Fruit fly (Drosophila melanogaster) whole organism, embryonic: ENCODE data around the gene CG4278.

ENCODE experiments used
- CG11398 ChIP-seq: fragments of 200-800 bp; sonication (Bioruptor generic); optimal IDR thresholded peaks from 2 replicates; lab custom pipeline; 2016; ENCODE audit warnings: missing biosample characterization, missing genetic modification characterization
- CG17186 ChIP-seq: fragments of 200-800 bp; sonication (Bioruptor generic); optimal IDR thresholded peaks from 3 replicates; lab custom pipeline; 2017; ENCODE audit warnings: missing biosample characterization, missing genetic modification reagents, missing genetic modification characterization
- CG17912 ChIP-seq: fragments of 200-800 bp; sonication (Bioruptor generic); optimal IDR thresholded peaks from 2 replicates; lab custom pipeline; 2018; ENCODE audit warnings: missing biosample characterization, mild to moderate bottlenecking, missing genetic modification characterization
- CG3065 ChIP-seq: fragments of 200-800 bp; sonication (Bioruptor generic); optimal IDR thresholded peaks from 2 replicates; lab custom pipeline; 2016; ENCODE audit warnings: missing biosample characterization, missing genetic modification characterization
- CG3407 ChIP-seq: fragments of 200-800 bp; sonication (Bioruptor generic); optimal IDR thresholded peaks from 2 replicates; lab custom pipeline; 2018; ENCODE audit warnings: missing biosample characterization, mild to moderate bottlenecking, missing genetic modification characterization
- CG34376 ChIP-seq: fragments of 200-800 bp; sonication (Bioruptor generic); optimal IDR thresholded peaks from 2 replicates; lab custom pipeline; 2018; ENCODE audit warnings: missing biosample characterization, mild to moderate bottlenecking, missing genetic modification characterization
- ato ChIP-seq: fragments of 200-800 bp; sonication (Bioruptor generic); IDR thresholded peaks from 2 replicates; pipeline ENCODE4 v1.3.6; 2022; ENCODE audit warnings: missing biosample characterization, missing genetic modification characterization; ENCODE audit not compliant: partially characterized antibody
- btn ChIP-seq: fragments of 200-800 bp; sonication (Bioruptor generic); optimal IDR thresholded peaks from 2 replicates; lab custom pipeline; 2016; ENCODE audit warnings: missing biosample characterization, missing genetic modification characterization
- exex ChIP-seq: fragments of 200-800 bp; sonication (Bioruptor generic); optimal IDR thresholded peaks from 4 replicates; lab custom pipeline; 2018; ENCODE audit warnings: missing biosample characterization, mild to moderate bottlenecking, missing genetic modification characterization, moderate library complexity

dm6 chr2L:16321209-16321608 is 5.7 kb upstream of the CG4278 start:
- no peak for TF ChIP-seq CG34376 (GFP tag; lab: Kevin White, UChicago)
- TF ChIP-seq CG3407 (GFP tag; lab: Kevin White, UChicago) = no peak
- no peak for TF ChIP-seq CG17186 (GFP tag; lab: Kevin White, UChicago)
- TF ChIP-seq CG17912 (GFP tag; lab: Kevin White, UChicago) = no peak
- no peak for TF ChIP-seq CG11398 (GFP tag; lab: Kevin White, UChicago)
- no peak for TF ChIP-seq btn (GFP tag; lab: Kevin White, UChicago)
- TF ChIP-seq exex = no peak
- no peak for TF ChIP-seq ato
- TF ChIP-seq CG3065 (GFP tag; lab: Kevin White, UChicago) = no peak
